Worm (Caenorhabditis elegans): ENCODE measurements around the gene F47B10.9.

Gene F47B10.9

DNA sequence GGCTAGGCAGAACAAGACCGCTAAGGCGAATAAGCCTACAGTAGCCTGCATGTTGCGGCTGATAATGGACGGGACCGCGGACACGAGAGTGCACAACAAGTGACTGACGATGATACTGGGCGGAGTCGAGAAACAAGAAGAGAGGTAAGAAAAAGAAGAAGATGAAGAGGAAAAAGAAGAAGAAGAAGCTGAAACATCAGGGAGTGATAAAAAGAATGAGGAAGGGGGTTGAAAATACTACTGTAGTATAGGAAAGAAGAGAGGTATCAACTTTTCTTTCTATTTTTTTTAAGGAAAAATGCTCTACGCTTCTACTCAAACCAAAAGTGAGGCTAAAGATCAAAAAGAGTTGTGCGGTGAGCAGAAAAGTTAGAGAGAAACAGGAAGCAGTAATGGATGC is 35.0 kb upstream of the F47B10.9 start, which contains the start of gene T21B6.3:
Gene T21B6.3, minus strand, starts transcription at position 101 of the 400 bp plus-strand sequence.
- TF ChIP-seq nhr-67 (tag; optimal IDR thresholded peaks at IDR 0.05), result no peak
- no peak for TF ChIP-seq ceh-16 (tag; optimal IDR thresholded peaks at IDR 0.05)
- no peak for TF ChIP-seq tbx-2 (tag; optimal IDR thresholded peaks at IDR 0.05)
- TF ChIP-seq ztf-4 (tag; optimal IDR thresholded peaks at IDR 0.05), result no peak

DNA sequence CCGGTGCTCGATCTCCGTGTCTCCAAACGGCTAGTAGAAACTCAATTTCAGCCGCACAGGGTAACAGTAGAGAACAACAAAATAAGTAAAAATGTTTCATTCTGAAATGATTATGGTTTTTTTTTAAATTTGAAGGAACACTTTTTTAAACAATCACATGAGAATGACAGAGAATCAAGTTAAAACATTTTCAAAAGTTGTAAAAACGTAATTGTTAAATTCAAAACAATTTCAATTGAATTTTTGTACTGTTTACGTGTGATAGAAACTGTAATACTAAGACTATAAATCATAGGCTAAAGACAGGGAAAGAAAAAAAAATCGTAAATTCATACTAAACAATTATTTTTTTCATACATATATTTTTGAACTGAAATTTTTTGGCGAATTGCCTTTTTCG is 27.4 kb upstream of the F47B10.9 start, which contains the start of gene pho-7:
Gene pho-7, minus strand, starts transcription at position 101 of the 400 bp plus-strand sequence.
- no peak for TF ChIP-seq sea-2 (GFP tag; optimal IDR thresholded peaks at IDR 0.05)
- TF ChIP-seq egl-27 (tag; optimal IDR thresholded peaks at IDR 0.05), result no peak
- TF ChIP-seq ztf-4 (tag; optimal IDR thresholded peaks at IDR 0.05), result no peak
- no peak for TF ChIP-seq pqm-1 (tag; optimal IDR thresholded peaks at IDR 0.05)
- no peak for TF ChIP-seq ceh-28 (tag; optimal IDR thresholded peaks at IDR 0.05)
- no peak for TF ChIP-seq nhr-25 (tag; optimal IDR thresholded peaks at IDR 0.05)

DNA sequence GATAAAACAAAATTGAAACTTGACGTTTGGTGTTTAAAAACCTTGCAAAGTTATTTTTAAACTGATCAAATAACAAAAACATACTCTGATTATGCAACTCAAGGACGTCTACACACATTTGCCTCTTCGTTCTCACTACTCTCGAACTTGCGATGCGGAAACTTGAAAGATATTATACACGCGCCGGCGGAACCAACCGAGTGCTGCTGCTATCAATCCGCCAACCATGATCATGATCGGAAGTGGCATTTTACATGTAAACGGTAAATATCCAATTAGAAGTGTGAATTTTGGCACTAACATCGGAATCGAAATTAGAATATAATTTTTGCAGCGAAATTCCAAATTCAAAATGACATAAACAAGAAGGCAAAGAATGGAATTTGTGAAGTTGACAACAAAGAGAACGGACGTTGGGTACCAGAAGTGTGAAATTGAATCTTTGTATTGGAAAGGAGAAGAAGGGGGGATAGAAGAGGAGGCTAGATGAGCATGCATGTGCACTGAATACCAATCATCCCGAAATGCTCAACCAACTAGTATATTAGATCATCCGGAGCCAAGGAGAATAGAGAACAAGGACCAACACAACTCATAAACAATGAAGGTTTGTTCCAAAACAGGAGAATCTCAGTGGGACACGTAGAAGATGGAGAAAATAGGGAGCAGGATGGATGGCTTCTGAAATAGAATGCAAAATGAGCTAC is 19.6 kb upstream of the F47B10.9 start:
- no peak for TF ChIP-seq ztf-4 (tag; optimal IDR thresholded peaks at IDR 0.05)

DNA sequence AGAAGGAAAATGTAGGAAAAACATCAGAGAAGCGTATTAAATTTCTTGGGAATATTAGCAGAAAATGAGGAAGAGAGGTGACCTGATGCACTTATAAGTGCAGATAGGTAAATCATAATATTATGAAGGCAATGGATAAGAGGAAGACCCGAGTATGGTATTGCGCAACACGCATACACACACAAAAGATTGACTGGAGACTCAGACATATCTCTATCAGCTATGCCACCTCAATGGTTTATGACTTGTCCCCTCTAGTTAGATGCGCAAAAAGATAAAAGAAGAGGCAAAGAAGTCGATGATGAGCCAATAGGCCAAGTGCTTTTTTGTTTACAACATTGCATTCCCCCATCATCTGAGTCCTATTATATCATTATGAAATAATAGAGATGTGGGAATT is 18.2 kb upstream of the F47B10.9 start:
- TF ChIP-seq fkh-10 (GFP tag; optimal IDR thresholded peaks at IDR 0.05), result no peak
- no peak for TF ChIP-seq nfya-1 (tag; optimal IDR thresholded peaks at IDR 0.05; ENCODE audit: insufficient read depth)
- TF ChIP-seq ZK546.5 (tag; optimal IDR thresholded peaks at IDR 0.05), result no peak
- no peak for TF ChIP-seq egl-27 (tag; optimal IDR thresholded peaks at IDR 0.05)
- TF ChIP-seq lin-15B (tag; optimal IDR thresholded peaks at IDR 0.05), result no peak
- TF ChIP-seq nhr-43 (tag; optimal IDR thresholded peaks at IDR 0.05; ENCODE audit: poor library complexity, severe bottlenecking), result no peak
- no peak for TF ChIP-seq elt-1 (tag; optimal IDR thresholded peaks at IDR 0.05)
- TF ChIP-seq R02D3.7 (tag; optimal IDR thresholded peaks at IDR 0.05), result no peak
- TF ChIP-seq lin-39 (tag; optimal IDR thresholded peaks at IDR 0.05), result no peak
- TF ChIP-seq nhr-11 (tag; optimal IDR thresholded peaks at IDR 0.05), result no peak
- no peak for TF ChIP-seq hmg-11 (tag; optimal IDR thresholded peaks at IDR 0.05)
- no peak for TF ChIP-seq ceh-9 (tag; optimal IDR thresholded peaks at IDR 0.05)
- TF ChIP-seq unc-62 (GFP tag; optimal IDR thresholded peaks at IDR 0.05), result no peak
- no peak for TF ChIP-seq ceh-16 (tag; optimal IDR thresholded peaks at IDR 0.05)
- TF ChIP-seq elt-2 (tag; optimal IDR thresholded peaks at IDR 0.05), result no peak
- no peak for TF ChIP-seq nhr-25 (tag; optimal IDR thresholded peaks at IDR 0.05)
- no peak for TF ChIP-seq tbx-2 (tag; optimal IDR thresholded peaks at IDR 0.05)

DNA sequence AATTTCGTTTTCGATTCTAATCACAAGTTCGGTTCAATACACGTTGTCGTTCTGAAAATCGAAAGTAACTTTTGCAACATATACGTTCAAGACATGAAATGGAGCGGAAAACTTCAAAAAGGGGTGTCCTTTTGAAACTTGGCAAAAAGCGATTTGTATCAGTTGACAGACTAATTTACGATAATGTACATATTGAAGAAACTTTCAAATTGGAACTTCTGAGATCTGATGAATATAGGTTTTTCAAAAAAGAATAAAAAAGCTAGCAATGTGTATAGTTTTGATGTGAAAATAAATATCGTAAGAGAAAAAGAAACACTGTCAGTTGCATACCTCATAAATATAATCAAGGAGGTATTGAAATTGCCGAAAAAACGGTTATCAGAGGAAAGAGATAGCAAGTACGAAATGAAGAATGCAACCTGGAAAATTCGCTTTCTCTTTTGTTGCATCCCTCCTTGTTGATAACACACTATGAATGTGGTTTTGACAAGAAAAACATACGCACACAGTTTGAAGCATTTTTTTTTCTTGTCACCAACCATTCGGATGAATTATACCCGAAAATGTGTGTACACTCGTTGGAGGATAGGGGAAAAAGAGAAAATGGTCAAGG is 15.2 kb upstream of the F47B10.9 start, which contains the start of gene dgn-1:
Gene dgn-1, minus strand, starts transcription at position 51 of the 616 bp plus-strand sequence.
- no peak for TF ChIP-seq ZK546.5 (tag; optimal IDR thresholded peaks at IDR 0.05)
- no peak for TF ChIP-seq ceh-28 (tag; optimal IDR thresholded peaks at IDR 0.05)
- no peak for TF ChIP-seq nfya-1 (tag; optimal IDR thresholded peaks at IDR 0.05; ENCODE audit: insufficient read depth)
- no peak for TF ChIP-seq nhr-237 (tag; optimal IDR thresholded peaks at IDR 0.05)
- no peak for TF ChIP-seq nhr-76 (tag; optimal IDR thresholded peaks at IDR 0.05)
- peak; percentile 56 for TF ChIP-seq elt-2 (tag; optimal IDR thresholded peaks at IDR 0.05)
- no peak for TF ChIP-seq lin-15B (tag; optimal IDR thresholded peaks at IDR 0.05)
- no peak for TF ChIP-seq unc-39 (tag; optimal IDR thresholded peaks at IDR 0.05)
- TF ChIP-seq nhr-43 (tag; optimal IDR thresholded peaks at IDR 0.05; ENCODE audit: poor library complexity, severe bottlenecking), result no peak
- TF ChIP-seq lin-39 (tag; optimal IDR thresholded peaks at IDR 0.05), result no peak
- TF ChIP-seq nhr-67 (tag; optimal IDR thresholded peaks at IDR 0.05), result no peak
- TF ChIP-seq nhr-12 (tag; optimal IDR thresholded peaks at IDR 0.05), result no peak
- TF ChIP-seq elt-3 (tag; optimal IDR thresholded peaks at IDR 0.05), result no peak
- peak; percentile 26 for TF ChIP-seq pha-4 (tag; optimal IDR thresholded peaks at IDR 0.05)
- TF ChIP-seq fkh-2 (tag; optimal IDR thresholded peaks at IDR 0.05), result no peak
- TF ChIP-seq ceh-16 (tag; optimal IDR thresholded peaks at IDR 0.05), result no peak

DNA sequence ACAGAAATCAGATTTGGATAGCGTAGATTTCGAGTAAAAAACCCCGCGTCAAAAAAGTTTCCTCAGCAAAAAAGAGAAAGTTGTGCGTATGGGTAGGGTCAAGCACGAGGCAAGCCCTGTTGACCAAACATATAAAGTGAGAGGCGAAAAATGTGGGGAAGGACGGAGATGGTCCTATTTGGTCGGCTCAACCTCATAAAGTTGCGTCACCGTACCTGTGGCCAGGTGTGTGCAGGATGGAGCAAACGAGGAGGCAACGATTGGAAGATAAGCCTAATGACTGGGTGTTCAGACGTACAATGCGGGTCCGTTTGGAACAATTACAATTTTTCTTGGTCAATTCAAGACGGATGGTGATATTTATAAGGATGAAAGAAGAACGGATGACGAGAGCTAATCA is 13.3 kb upstream of the F47B10.9 start:
- TF ChIP-seq ceh-9 (tag; optimal IDR thresholded peaks at IDR 0.05) (no peak), aly-2 (tag; optimal IDR thresholded peaks at IDR 0.05) (no peak), elt-3 (tag; optimal IDR thresholded peaks at IDR 0.05) (no peak), lsy-12 (tag; optimal IDR thresholded peaks at IDR 0.05) (no peak), pqm-1 (tag; optimal IDR thresholded peaks at IDR 0.05) (no peak), unc-39 (tag; optimal IDR thresholded peaks at IDR 0.05) (no peak)
